Worm (Caenorhabditis elegans): ENCODE data around the gene C08F11.13.

Gene C08F11.13

DNA sequence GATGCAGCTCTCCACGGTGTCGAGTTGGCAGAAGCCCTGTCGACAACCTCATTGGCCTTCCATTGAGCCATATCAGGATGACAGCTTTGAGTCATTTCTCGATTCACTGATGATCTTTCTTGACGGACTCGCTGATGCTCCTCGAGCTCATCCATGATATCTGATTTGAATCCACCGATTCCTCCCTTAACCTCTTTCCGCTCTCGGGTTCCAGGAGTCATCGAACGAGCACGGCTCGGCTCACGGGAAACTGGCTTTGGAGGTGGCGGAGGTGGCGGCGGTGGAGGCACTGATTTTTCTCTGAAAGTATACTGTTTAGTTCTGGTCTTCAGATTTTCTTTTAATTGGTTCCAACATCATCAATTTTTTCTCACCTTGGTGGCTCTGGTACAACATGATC is 50.7 kb downstream of the C08F11.13 start:
- TF ChIP-seq zfh-2 (GFP tag; conservative IDR thresholded peaks at IDR 0.05) (peak; percentile 65; the same call in 1 of the 2 replicates), ceh-100 (GFP tag; IDR thresholded peaks at IDR 0.05) (no peak)

Data from whole organism, young adult.